Worm (Caenorhabditis elegans): Measurements from ENCODE around the gene F02A9.1.

The F02A9.1 gene

DNA sequence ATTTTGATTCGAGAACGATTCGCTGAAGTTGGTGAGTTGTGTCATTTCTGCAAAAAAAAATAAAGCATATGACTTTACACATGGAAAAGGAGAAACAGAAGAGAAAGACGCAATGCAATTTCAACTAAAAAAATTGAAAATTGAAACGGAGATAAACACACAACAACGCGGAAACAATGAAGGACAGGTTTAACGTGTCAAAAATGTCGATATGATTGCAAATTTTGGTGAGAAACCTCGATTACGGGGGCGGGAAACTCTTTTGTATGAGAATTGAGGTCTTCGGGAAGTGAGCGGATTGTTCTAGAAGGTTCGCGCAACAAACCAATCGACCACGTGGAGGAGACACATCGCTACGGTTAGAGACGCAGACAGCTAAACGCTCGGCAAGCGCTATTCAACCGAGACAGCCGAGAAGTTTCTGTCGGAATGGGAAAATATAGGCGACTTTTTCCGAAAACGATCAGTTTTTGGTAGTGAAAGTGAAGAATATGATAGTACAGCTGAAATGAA lies 23.8 kb downstream of the F02A9.1 start, which contains the start of gene R107.5 (continued):
- TF ChIP-seq aptf-3 (GFP tag; IDR thresholded peaks at IDR 0.05) (peak; percentile 87; the same call in 1 of the 2 replicates), rec-8 (tag; optimal IDR thresholded peaks at IDR 0.05) (no peak), somi-1 (GFP tag; optimal IDR thresholded peaks at IDR 0.05) (peak; percentile 97), cebp-1 (GFP tag; IDR thresholded peaks at IDR 0.05) (peak; percentile 70; the same call in 1 of the 2 replicates), cebp-1 (tag; optimal IDR thresholded peaks at IDR 0.05) (peak; percentile 89), K12H6.12 (tag; optimal IDR thresholded peaks at IDR 0.05) (peak; percentile 96), zim-3 (tag; optimal IDR thresholded peaks at IDR 0.05) (peak; percentile 94), ztf-22 (GFP tag; optimal IDR thresholded peaks at IDR 0.05) (peak; percentile 92), F49E8.2 (tag; optimal IDR thresholded peaks at IDR 0.05; ENCODE audit: insufficient read depth) (no peak), nhr-179 (tag; optimal IDR thresholded peaks at IDR 0.05) (no peak), ceh-27 (GFP tag; optimal IDR thresholded peaks at IDR 0.05) (peak; percentile 95), F37B4.10 (GFP tag; IDR thresholded peaks at IDR 0.05) (no peak), F22D6.2 (tag; optimal IDR thresholded peaks at IDR 0.05) (peak; percentile 88), nfya-1 (tag; optimal IDR thresholded peaks at IDR 0.05; ENCODE audit: borderline replicate concordance, insufficient read depth) (no peak), ceh-100 (GFP tag; IDR thresholded peaks at IDR 0.05) (peak; percentile 58; the same call in 1 of the 2 replicates), ztf-28 (GFP tag; IDR thresholded peaks at IDR 0.05) (0 out of 2 replicates have a peak, but pooled peaks have one; percentile 56), K11D2.4 (GFP tag; IDR thresholded peaks at IDR 0.05) (peak; percentile 96), egl-44 (GFP tag; IDR thresholded peaks at IDR 0.05) (peak; percentile 84), ztf-18 (tag; optimal IDR thresholded peaks at IDR 0.05) (peak; percentile 63), snpc-4 (GFP tag; optimal IDR thresholded peaks at IDR 0.05) (no peak), snpc-4 (tag; optimal IDR thresholded peaks at IDR 0.05) (peak in 2 of 4 experiments; percentile 48 to 77), Y53G8AR.9 (GFP tag; conservative IDR thresholded peaks at IDR 0.05) (peak; percentile 94), mel-28 (tag; optimal IDR thresholded peaks at IDR 0.05; ENCODE audit: borderline replicate concordance) (peak; percentile 84), nhr-80 (tag; optimal IDR thresholded peaks at IDR 0.05) (peak; percentile 31), unc-130 (GFP tag; optimal IDR thresholded peaks at IDR 0.05) (no peak), lir-1 (GFP tag; conservative IDR thresholded peaks at IDR 0.05) (peak; percentile 93), egl-18 (GFP tag; IDR thresholded peaks at IDR 0.05) (peak; percentile 91), aptf-2 (GFP tag; conservative IDR thresholded peaks at IDR 0.05) (no peak), F23B12.7 (tag; optimal IDR thresholded peaks at IDR 0.05; ENCODE audit: insufficient read depth) (no peak), nhr-90 (tag; optimal IDR thresholded peaks at IDR 0.05) (peak; percentile 22), madf-8 (GFP tag; conservative IDR thresholded peaks at IDR 0.05) (no peak), rpc-1 (optimal IDR thresholded peaks at IDR 0.05) (peak; percentile 97), rpc-1 (tag; optimal IDR thresholded peaks at IDR 0.05) (no peak), pha-4 (tag; optimal IDR thresholded peaks at IDR 0.05) (no peak), atf-7 (tag; optimal IDR thresholded peaks at IDR 0.05) (peak; percentile 98), B0336.3 (GFP tag; IDR thresholded peaks at IDR 0.05) (peak; percentile 94), B0035.1 (tag; optimal IDR thresholded peaks at IDR 0.05) (peak; percentile 81), let-526 (GFP tag; IDR thresholded peaks at IDR 0.05) (peak; percentile 98), snpc-1.3 (tag; optimal IDR thresholded peaks at IDR 0.05; ENCODE audit: insufficient read depth) (no peak), pbrm-1 (GFP tag; IDR thresholded peaks at IDR 0.05) (peak; percentile 97), ceh-91 (GFP tag; IDR thresholded peaks at IDR 0.05) (no peak), lin-35 (GFP tag; optimal IDR thresholded peaks at IDR 0.05) (peak in 2 of 3 experiments; percentile 52 to 78), madf-6 (GFP tag; IDR thresholded peaks at IDR 0.05) (peak; percentile 79), lsl-1 (GFP tag; optimal IDR thresholded peaks at IDR 0.05) (peak; percentile 22), Y67H2A.10 (GFP tag; conservative IDR thresholded peaks at IDR 0.05) (peak; percentile 96), athp-1 (tag; optimal IDR thresholded peaks at IDR 0.05) (peak; percentile 90), attf-6 (GFP tag; IDR thresholded peaks at IDR 0.05) (peak; percentile 55; the same call in 1 of the 2 replicates)
